Worm (Caenorhabditis elegans) whole organism, mixed stage, embryonic: ENCODE results near the gene ppk-2.
A peak's percentile ranks its signal among the peaks of the same experiment; 100 is the strongest.

Experiments used
- M03D4.4 ChIP-seq: sonication (generic microtip); optimal IDR thresholded peaks from 2 replicates; lab custom pipeline; 2017; ENCODE audit warnings: mild to moderate bottlenecking, missing genetic modification characterization, missing compliant biosample characterization
- bed-3 ChIP-seq: fragments of 200-800 bp; sonication (Bioruptor generic); optimal IDR thresholded peaks from 3 replicates; lab custom pipeline; 2018; ENCODE audit warnings: mild to moderate bottlenecking, missing genetic modification characterization, moderate library complexity, missing compliant biosample characterization
- blmp-1 ChIP-seq: fragments of 150-350 bp; optimal IDR thresholded peaks from 2 replicates; lab custom pipeline; 2014; ENCODE audit warnings: missing biosample characterization, missing genetic modification characterization
- ceh-39 ChIP-seq: fragments of 150-350 bp; optimal IDR thresholded peaks from 2 replicates; lab custom pipeline; 2014; ENCODE audit warnings: missing biosample characterization, missing genetic modification characterization
- ceh-43 ChIP-seq: fragments of 200-800 bp; sonication (Bioruptor generic); optimal IDR thresholded peaks from 2 replicates; lab custom pipeline; 2018; ENCODE audit warnings: mild to moderate bottlenecking, missing genetic modification characterization, moderate library complexity, missing compliant biosample characterization
- ceh-83 ChIP-seq: fragments of 200-800 bp; sonication (Bioruptor generic); optimal IDR thresholded peaks from 2 replicates; lab custom pipeline; 2018; ENCODE audit warnings: mild to moderate bottlenecking, missing genetic modification characterization, missing compliant biosample characterization
- ces-1 ChIP-seq: fragments of 150-350 bp; optimal IDR thresholded peaks from 2 replicates; lab custom pipeline; 2014; ENCODE audit warnings: missing biosample characterization, missing genetic modification reagents, missing genetic modification characterization
- cnd-1 ChIP-seq: fragments of 200-800 bp; sonication (Bioruptor generic); optimal IDR thresholded peaks from 2 replicates; lab custom pipeline; 2018; ENCODE audit warnings: mild to moderate bottlenecking, missing genetic modification characterization, missing compliant biosample characterization
- elt-1 ChIP-seq: sonication (generic microtip); optimal IDR thresholded peaks from 2 replicates; lab custom pipeline; 2017; ENCODE audit warnings: missing genetic modification characterization, mild to moderate bottlenecking, missing compliant biosample characterization, antibody characterized with exemption, moderate library complexity, borderline replicate concordance; ENCODE audit not compliant: insufficient read depth
- elt-3 ChIP-seq: fragments of 150-350 bp; optimal IDR thresholded peaks from 2 replicates; lab custom pipeline; 2014; ENCODE audit warnings: missing biosample characterization, missing genetic modification characterization
- flh-1 ChIP-seq: fragments of 200-800 bp; sonication (Bioruptor generic); optimal IDR thresholded peaks from 2 replicates; lab custom pipeline; 2018; ENCODE audit warnings: mild to moderate bottlenecking, missing genetic modification characterization, moderate library complexity, missing compliant biosample characterization
- ham-2 ChIP-seq: fragments of 200-800 bp; sonication (Bioruptor generic); optimal IDR thresholded peaks from 2 replicates; lab custom pipeline; 2018; ENCODE audit warnings: mild to moderate bottlenecking, missing genetic modification characterization, missing compliant biosample characterization
- hlh-1 ChIP-seq: fragments of 150-350 bp; optimal IDR thresholded peaks from 2 replicates; lab custom pipeline; 2014; ENCODE audit warnings: missing biosample characterization, missing genetic modification reagents, missing genetic modification characterization
- lin-13 ChIP-seq: fragments of 150-350 bp; optimal IDR thresholded peaks from 2 replicates; lab custom pipeline; 2014; ENCODE audit warnings: missing biosample characterization, missing genetic modification characterization
- lin-32 ChIP-seq: fragments of 200-800 bp; sonication (Bioruptor generic); optimal IDR thresholded peaks from 2 replicates; lab custom pipeline; 2018; ENCODE audit warnings: mild to moderate bottlenecking, missing genetic modification characterization, missing compliant biosample characterization
- lsy-2 ChIP-seq: fragments of 150-350 bp; optimal IDR thresholded peaks from 2 replicates; lab custom pipeline; 2014; ENCODE audit warnings: missing biosample characterization, missing genetic modification characterization
- mab-5 ChIP-seq: fragments of 150-350 bp; optimal IDR thresholded peaks from 2 replicates; lab custom pipeline; 2014; ENCODE audit warnings: missing biosample characterization, missing genetic modification characterization
- mep-1 ChIP-seq: fragments of 150-350 bp; optimal IDR thresholded peaks from 2 replicates; lab custom pipeline; 2017; ENCODE audit warnings: missing biosample characterization, missing genetic modification reagents, missing genetic modification characterization, inconsistent platforms
- mls-2 ChIP-seq: sonication (generic microtip); optimal IDR thresholded peaks from 2 replicates; lab custom pipeline; 2016; ENCODE audit warnings: mild to moderate bottlenecking, missing genetic modification characterization, moderate library complexity, missing compliant biosample characterization
- nhr-12 ChIP-seq: fragments of 150-350 bp; optimal IDR thresholded peaks from 2 replicates; lab custom pipeline; 2014; ENCODE audit warnings: missing biosample characterization, missing genetic modification characterization
- nhr-2 ChIP-seq: fragments of 150-350 bp; optimal IDR thresholded peaks from 2 replicates; lab custom pipeline; 2014; ENCODE audit warnings: missing biosample characterization, missing genetic modification characterization
- nhr-237 ChIP-seq: fragments of 150-350 bp; optimal IDR thresholded peaks from 2 replicates; lab custom pipeline; 2014; ENCODE audit warnings: missing biosample characterization, missing genetic modification characterization
- nhr-76 ChIP-seq: sonication (generic microtip); optimal IDR thresholded peaks from 2 replicates; lab custom pipeline; 2017; ENCODE audit warnings: missing biosample characterization, missing genetic modification characterization
- pha-4 ChIP-seq: fragments of 150-350 bp; optimal IDR thresholded peaks from 2 replicates; lab custom pipeline; 2018; ENCODE audit warnings: missing biosample characterization, missing genetic modification reagents, missing genetic modification characterization
- sem-2 ChIP-seq: fragments of 200-800 bp; sonication (Bioruptor generic); optimal IDR thresholded peaks from 2 replicates; lab custom pipeline; 2018; ENCODE audit warnings: mild to moderate bottlenecking, missing genetic modification characterization, missing compliant biosample characterization
- snpc-4 ChIP-seq: fragments of 150-350 bp; optimal IDR thresholded peaks from 2 replicates; lab custom pipeline; 2014; ENCODE audit warnings: missing biosample characterization, missing genetic modification characterization
- sptf-1 ChIP-seq: sonication (generic microtip); optimal IDR thresholded peaks from 2 replicates; lab custom pipeline; 2017; ENCODE audit warnings: mild to moderate bottlenecking, missing genetic modification characterization, moderate library complexity, missing compliant biosample characterization
- unc-120 ChIP-seq: sonication (generic microtip); optimal IDR thresholded peaks from 2 replicates; lab custom pipeline; 2017; ENCODE audit warnings: missing genetic modification characterization, missing compliant biosample characterization; ENCODE audit not compliant: poor library complexity, severe bottlenecking
- unc-62 ChIP-seq: fragments of 150-350 bp; optimal IDR thresholded peaks from 2 replicates; lab custom pipeline; 2014; ENCODE audit warnings: missing biosample characterization, missing genetic modification reagents, missing genetic modification characterization
- ztf-11 ChIP-seq: fragments of 150-350 bp; optimal IDR thresholded peaks from 2 replicates; lab custom pipeline; 2014; ENCODE audit warnings: missing biosample characterization, missing genetic modification characterization

Gene ppk-2

ce11 chrIII:2091367-2091766 lies 10.7 kb upstream of the ppk-2 start:
- TF ChIP-seq ceh-43 (GFP tag; lab: Kevin White, UChicago) (no peak), lin-32 (no peak), unc-62 (no peak), mls-2 (tag; lab: Kevin White, UChicago) (no peak), ztf-11 (no peak), sptf-1 (tag; lab: Kevin White, UChicago) (no peak), M03D4.4 (no peak), nhr-237 (no peak), ceh-39 (tag; lab: Kevin White, UChicago) (no peak)

- TF ChIP-seq elt-3 (tag; lab: Kevin White, UChicago) (no peak), mep-1 (no peak), ceh-83 (no peak), flh-1 (GFP tag; lab: Kevin White, UChicago) (no peak), nhr-2 (tag; lab: Kevin White, UChicago) (no peak), nhr-76 (tag; lab: Kevin White, UChicago) (no peak), ces-1 (GFP tag; lab: Kevin White, UChicago) (no peak), pha-4 (tag; lab: Kevin White, UChicago) (no peak), lin-32 (no peak), cnd-1 (tag; lab: Kevin White, UChicago) (no peak), bed-3 (GFP tag; lab: Kevin White, UChicago) (no peak), sem-2 (no peak), mab-5 (tag; lab: Kevin White, UChicago) (no peak)
These were observed 9.7 kb upstream of the ppk-2 start, which contains the start of gene Y48G9A.9 for ce11 chrIII:2092409-2092808. Gene Y48G9A.9 (plus strand): TSS chrIII:2092709.

- TF ChIP-seq ceh-83 (no peak), ham-2 (no peak), unc-62 (no peak), ces-1 (GFP tag; lab: Kevin White, UChicago) (no peak), ceh-39 (tag; lab: Kevin White, UChicago) (no peak), bed-3 (GFP tag; lab: Kevin White, UChicago) (no peak), sptf-1 (tag; lab: Kevin White, UChicago) (no peak), lin-32 (no peak), pha-4 (tag; lab: Kevin White, UChicago) (no peak), blmp-1 (tag; lab: Kevin White, UChicago) (no peak), snpc-4 (tag; lab: Kevin White, UChicago) (no peak), elt-1 (no peak), elt-3 (tag; lab: Kevin White, UChicago) (no peak), nhr-12 (tag; lab: Kevin White, UChicago) (no peak), mep-1 (no peak)
These were observed 3.9 kb upstream of the ppk-2 start for ce11 chrIII:2098185-2098584.

- no peak for TF ChIP-seq elt-3 (tag; lab: Kevin White, UChicago)
- TF ChIP-seq ceh-83, result no peak
- TF ChIP-seq mep-1, result no peak
- TF ChIP-seq flh-1 (GFP tag; lab: Kevin White, UChicago), result no peak
- no peak for TF ChIP-seq lin-13 (tag; lab: Kevin White, UChicago)
- TF ChIP-seq ceh-39 (tag; lab: Kevin White, UChicago), result no peak
- no peak for TF ChIP-seq ceh-43 (GFP tag; lab: Kevin White, UChicago)
- TF ChIP-seq nhr-237, result no peak
These were observed 2.2 kb upstream of the ppk-2 start for ce11 chrIII:2099808-2100366.

- TF ChIP-seq blmp-1 (tag; lab: Kevin White, UChicago), result no peak
- peak; percentile 95 for TF ChIP-seq ces-1 (GFP tag; lab: Kevin White, UChicago)
- TF ChIP-seq bed-3 (GFP tag; lab: Kevin White, UChicago), result no peak
- TF ChIP-seq unc-62, result peak; percentile 8
- no peak for TF ChIP-seq unc-120 (tag; lab: Kevin White, UChicago)
- TF ChIP-seq nhr-12 (tag; lab: Kevin White, UChicago), result no peak
- TF ChIP-seq hlh-1, result no peak
- TF ChIP-seq M03D4.4, result peak; percentile 13
- peak; percentile 56 for TF ChIP-seq lsy-2 (tag; lab: Kevin White, UChicago)
- peak; percentile 70 for TF ChIP-seq ceh-39 (tag; lab: Kevin White, UChicago)
- TF ChIP-seq pha-4 (tag; lab: Kevin White, UChicago), result peak; percentile 67
- peak; percentile 27 for TF ChIP-seq sptf-1 (tag; lab: Kevin White, UChicago)
- TF ChIP-seq, all 35 proteins: peak for 7
These were observed 1.3 kb upstream of the ppk-2 start for ce11 chrIII:2100842-2101241.
